Worm (Caenorhabditis elegans) whole organism, L3 larva: ENCODE measurements around the gene K02D10.4.

ENCODE experiments used
- R02D3.7 ChIP-seq: fragments of 150-350 bp; optimal IDR thresholded peaks from 2 replicates; lab custom pipeline; 2014; ENCODE audit warnings: missing biosample characterization, missing genetic modification characterization
- ZK546.5 ChIP-seq: sonication (generic microtip); optimal IDR thresholded peaks from 2 replicates; lab custom pipeline; 2017; ENCODE audit warnings: missing biosample characterization, missing genetic modification characterization
- aly-2 ChIP-seq: fragments of 150-350 bp; optimal IDR thresholded peaks from 2 replicates; lab custom pipeline; 2014; ENCODE audit warnings: missing biosample characterization, missing genetic modification characterization
- ama-1 ChIP-seq: fragments of 150-350 bp; optimal IDR thresholded peaks from 2 replicates; lab custom pipeline; 2018
- ceh-16 ChIP-seq: sonication (generic microtip); optimal IDR thresholded peaks from 2 replicates; lab custom pipeline; 2017; ENCODE audit warnings: missing biosample characterization, missing genetic modification characterization
- ceh-28 ChIP-seq: fragments of 150-350 bp; optimal IDR thresholded peaks from 2 replicates; lab custom pipeline; 2014; ENCODE audit warnings: missing biosample characterization, missing genetic modification reagents, missing genetic modification characterization
- ceh-82 ChIP-seq: fragments of 150-350 bp; optimal IDR thresholded peaks from 2 replicates; lab custom pipeline; 2014; ENCODE audit warnings: missing biosample characterization, missing genetic modification characterization
- ceh-9 ChIP-seq: sonication (generic microtip); optimal IDR thresholded peaks from 2 replicates; lab custom pipeline; 2018; ENCODE audit warnings: missing biosample characterization, missing genetic modification characterization
- daf-12 ChIP-seq: fragments of 150-350 bp; optimal IDR thresholded peaks from 2 replicates; lab custom pipeline; 2014; ENCODE audit warnings: missing biosample characterization, missing genetic modification reagents, missing genetic modification characterization
- egl-27 ChIP-seq: sonication (generic microtip); optimal IDR thresholded peaks from 4 replicates; lab custom pipeline; 2017; ENCODE audit warnings: missing biosample characterization, missing genetic modification reagents, missing genetic modification characterization
- egl-5 ChIP-seq: fragments of 150-350 bp; optimal IDR thresholded peaks from 2 replicates; lab custom pipeline; 2017; ENCODE audit warnings: missing biosample characterization, missing genetic modification reagents, missing genetic modification characterization, inconsistent platforms
- elt-1 ChIP-seq: fragments of 150-350 bp; optimal IDR thresholded peaks from 2 replicates; lab custom pipeline; 2014; ENCODE audit warnings: missing biosample characterization, missing genetic modification characterization
- elt-2 ChIP-seq: sonication (generic microtip); optimal IDR thresholded peaks from 2 replicates; lab custom pipeline; 2016; ENCODE audit warnings: missing genetic modification reagents, mild to moderate bottlenecking, missing genetic modification characterization, missing compliant biosample characterization
- elt-3 ChIP-seq, 3 experiments: fragments of 150-350 bp in 1 of 3; sonication (generic microtip) in 2 of 3; optimal IDR thresholded peaks; 2 replicates in 2 of 3; 4 replicates in 1 of 3; lab custom pipeline; 2014 to 2017; ENCODE audit warnings: missing biosample characterization in 3 of 3, missing genetic modification characterization in 3 of 3
- eor-1 ChIP-seq, 2 experiments: fragments of 150-350 bp; optimal IDR thresholded peaks; 2 replicates each; lab custom pipeline; 2014 to 2018; ENCODE audit warnings: missing biosample characterization in 2 of 2, missing genetic modification characterization in 2 of 2
- fkh-10 ChIP-seq: sonication (generic microtip); optimal IDR thresholded peaks from 2 replicates; lab custom pipeline; 2017; ENCODE audit warnings: missing biosample characterization, missing genetic modification reagents, missing genetic modification characterization
- fkh-2 ChIP-seq: fragments of 150-350 bp; optimal IDR thresholded peaks from 2 replicates; lab custom pipeline; 2014; ENCODE audit warnings: missing biosample characterization, missing genetic modification reagents, missing genetic modification characterization
- fos-1 ChIP-seq: fragments of 150-350 bp; optimal IDR thresholded peaks from 2 replicates; lab custom pipeline; 2014; ENCODE audit warnings: missing biosample characterization, missing genetic modification characterization
- hmg-11 ChIP-seq: sonication (generic microtip); optimal IDR thresholded peaks from 2 replicates; lab custom pipeline; 2016; ENCODE audit warnings: missing genetic modification characterization, missing compliant biosample characterization
- jun-1 ChIP-seq: fragments of 150-350 bp; optimal IDR thresholded peaks from 2 replicates; lab custom pipeline; 2014; ENCODE audit warnings: missing biosample characterization, missing genetic modification reagents, missing genetic modification characterization
- lin-15B ChIP-seq: fragments of 150-350 bp; optimal IDR thresholded peaks from 2 replicates; lab custom pipeline; 2014; ENCODE audit warnings: missing biosample characterization, missing genetic modification characterization
- lin-39 ChIP-seq: fragments of 150-350 bp; optimal IDR thresholded peaks from 2 replicates; lab custom pipeline; 2018; ENCODE audit warnings: missing biosample characterization, missing genetic modification reagents, missing genetic modification characterization
- lsy-12 ChIP-seq: sonication (generic microtip); optimal IDR thresholded peaks from 2 replicates; lab custom pipeline; 2016; ENCODE audit warnings: mild to moderate bottlenecking, missing genetic modification characterization, missing compliant biosample characterization
- mdl-1 ChIP-seq: fragments of 150-350 bp; optimal IDR thresholded peaks from 2 replicates; lab custom pipeline; 2014; ENCODE audit warnings: missing biosample characterization, missing genetic modification characterization
- mml-1 ChIP-seq: fragments of 150-350 bp; sonication (generic microtip); optimal IDR thresholded peaks from 3 replicates; lab custom pipeline; 2014; ENCODE audit warnings: missing biosample characterization, missing genetic modification characterization
- nfya-1 ChIP-seq: sonication (generic microtip); optimal IDR thresholded peaks from 2 replicates; lab custom pipeline; 2017; ENCODE audit warnings: missing genetic modification characterization, mild to moderate bottlenecking, missing compliant biosample characterization, antibody characterized with exemption, moderate library complexity; ENCODE audit not compliant: insufficient read depth
- nhr-11 ChIP-seq: fragments of 150-350 bp; optimal IDR thresholded peaks from 2 replicates; lab custom pipeline; 2014; ENCODE audit warnings: missing biosample characterization, missing genetic modification characterization
- nhr-12 ChIP-seq: fragments of 150-350 bp; optimal IDR thresholded peaks from 2 replicates; lab custom pipeline; 2014; ENCODE audit warnings: missing biosample characterization, missing genetic modification characterization
- nhr-23 ChIP-seq: fragments of 150-350 bp; optimal IDR thresholded peaks from 2 replicates; lab custom pipeline; 2014; ENCODE audit warnings: missing biosample characterization, missing genetic modification reagents, missing genetic modification characterization
- nhr-237 ChIP-seq: fragments of 150-350 bp; optimal IDR thresholded peaks from 2 replicates; lab custom pipeline; 2014; ENCODE audit warnings: missing biosample characterization, missing genetic modification characterization
- nhr-25 ChIP-seq: sonication (generic microtip); optimal IDR thresholded peaks from 2 replicates; lab custom pipeline; 2017; ENCODE audit warnings: missing biosample characterization, missing genetic modification characterization
- nhr-28 ChIP-seq: fragments of 150-350 bp; optimal IDR thresholded peaks from 2 replicates; lab custom pipeline; 2014; ENCODE audit warnings: missing biosample characterization, missing genetic modification characterization
- nhr-43 ChIP-seq: sonication (generic microtip); optimal IDR thresholded peaks from 2 replicates; lab custom pipeline; 2016; ENCODE audit warnings: mild to moderate bottlenecking, missing genetic modification characterization, missing compliant biosample characterization; ENCODE audit not compliant: poor library complexity, severe bottlenecking
- nhr-67 ChIP-seq: fragments of 150-350 bp; optimal IDR thresholded peaks from 2 replicates; lab custom pipeline; 2014; ENCODE audit warnings: missing biosample characterization, missing genetic modification characterization
- nhr-76 ChIP-seq: fragments of 150-350 bp; sonication (generic microtip); optimal IDR thresholded peaks from 5 replicates; lab custom pipeline; 2014; ENCODE audit warnings: missing biosample characterization, missing genetic modification characterization
- nhr-77 ChIP-seq: fragments of 150-350 bp; optimal IDR thresholded peaks from 2 replicates; lab custom pipeline; 2014; ENCODE audit warnings: missing biosample characterization, missing genetic modification characterization
- pha-4 ChIP-seq: fragments of 150-350 bp; optimal IDR thresholded peaks from 2 replicates; lab custom pipeline; 2014; ENCODE audit warnings: missing biosample characterization, missing genetic modification reagents, missing genetic modification characterization
- pqm-1 ChIP-seq: fragments of 150-350 bp; optimal IDR thresholded peaks from 2 replicates; lab custom pipeline; 2017; ENCODE audit warnings: missing biosample characterization, missing genetic modification characterization, inconsistent platforms
- sea-2 ChIP-seq: fragments of 150-350 bp; sonication (generic microtip); optimal IDR thresholded peaks from 4 replicates; lab custom pipeline; 2014; ENCODE audit warnings: missing biosample characterization, missing genetic modification reagents, missing genetic modification characterization
- skn-1 ChIP-seq: fragments of 150-350 bp; optimal IDR thresholded peaks from 2 replicates; lab custom pipeline; 2014; ENCODE audit warnings: missing biosample characterization, missing genetic modification characterization
- snpc-4 ChIP-seq: fragments of 150-350 bp; optimal IDR thresholded peaks from 2 replicates; lab custom pipeline; 2014; ENCODE audit warnings: missing biosample characterization, missing genetic modification characterization
- tbx-2 ChIP-seq: sonication (generic microtip); optimal IDR thresholded peaks from 2 replicates; lab custom pipeline; 2016; ENCODE audit warnings: mild to moderate bottlenecking, missing genetic modification characterization, missing compliant biosample characterization
- unc-39 ChIP-seq: sonication (generic microtip); optimal IDR thresholded peaks from 4 replicates; lab custom pipeline; 2017; ENCODE audit warnings: missing biosample characterization, missing genetic modification characterization
- unc-62 ChIP-seq: fragments of 150-350 bp; sonication (generic microtip); optimal IDR thresholded peaks from 4 replicates; lab custom pipeline; 2014; ENCODE audit warnings: missing biosample characterization, missing genetic modification reagents, missing genetic modification characterization
- zag-1 ChIP-seq: fragments of 150-350 bp; optimal IDR thresholded peaks from 2 replicates; lab custom pipeline; 2014; ENCODE audit warnings: missing biosample characterization, missing genetic modification characterization
- ztf-11 ChIP-seq: fragments of 150-350 bp; optimal IDR thresholded peaks from 2 replicates; lab custom pipeline; 2014; ENCODE audit warnings: missing biosample characterization, missing genetic modification characterization
- ztf-4 ChIP-seq: fragments of 150-350 bp; optimal IDR thresholded peaks from 2 replicates; lab custom pipeline; 2014; ENCODE audit warnings: missing biosample characterization, missing genetic modification characterization

Gene K02D10.4

ce11 chrIII:8801864-8802818 is 22.3 kb upstream of the K02D10.4 start:
- TF ChIP-seq pha-4 (tag; lab: Kevin White, UChicago) (peak; percentile 99), ceh-9 (tag; lab: Kevin White, UChicago) (peak; percentile 50), fkh-2 (tag; lab: Kevin White, UChicago) (no peak), lin-15B (tag; lab: Kevin White, UChicago) (peak; percentile 74), R02D3.7 (peak; percentile 77), ceh-28 (peak; percentile 93), jun-1 (tag; lab: Kevin White, UChicago) (peak; percentile 95), ceh-82 (peak; percentile 75), nhr-77 (peak; percentile 78), elt-3 (tag; optimal IDR thresholded peaks at IDR 0.05; lab: Kevin White, UChicago) (peak in 1 of 3 experiments; percentile 69), elt-2 (tag; lab: Kevin White, UChicago) (peak; percentile 93), ceh-16 (no peak), nhr-12 (tag; lab: Kevin White, UChicago) (no peak), nhr-23 (tag; lab: Kevin White, UChicago) (peak; percentile 98), pqm-1 (tag; lab: Kevin White, UChicago) (peak; percentile 62), nhr-76 (no peak), lin-39 (tag; lab: Kevin White, UChicago) (peak; percentile 97), hmg-11 (tag; lab: Kevin White, UChicago) (peak; percentile 74), mml-1 (peak; percentile 40), fos-1 (tag; lab: Kevin White, UChicago) (peak; percentile 72), egl-5 (tag; lab: Kevin White, UChicago) (peak; percentile 84), ama-1 (lab: Kevin White, UChicago) (peak; percentile 90), unc-62 (GFP tag; lab: Kevin White, UChicago) (peak; percentile 99), nhr-11 (tag; lab: Kevin White, UChicago) (peak; percentile 98), aly-2 (tag; lab: Kevin White, UChicago) (peak; percentile 89), nhr-25 (tag; lab: Kevin White, UChicago) (peak; percentile 99), lsy-12 (tag; lab: Kevin White, UChicago) (peak; percentile 91), unc-39 (no peak), ZK546.5 (no peak), ztf-11 (no peak), egl-27 (tag; lab: Kevin White, UChicago) (peak; percentile 91), nhr-43 (tag; lab: Kevin White, UChicago) (peak; percentile 70), zag-1 (tag; lab: Kevin White, UChicago) (peak; percentile 82), snpc-4 (tag; lab: Kevin White, UChicago) (peak; percentile 88), fkh-10 (GFP tag; lab: Kevin White, UChicago) (peak; percentile 82), ztf-4 (tag; lab: Kevin White, UChicago) (peak; percentile 70), elt-1 (tag; lab: Kevin White, UChicago) (peak; percentile 69), nhr-237 (tag; lab: Kevin White, UChicago) (no peak), eor-1 (tag; optimal IDR thresholded peaks at IDR 0.05; lab: Kevin White, UChicago) (peak in 1 of 2 experiments; percentile 75), tbx-2 (tag; lab: Kevin White, UChicago) (peak; percentile 92), sea-2 (peak; percentile 86), daf-12 (tag; lab: Kevin White, UChicago) (peak; percentile 41), mdl-1 (tag; lab: Kevin White, UChicago) (peak; percentile 95), nhr-67 (tag; lab: Kevin White, UChicago) (peak; percentile 17), nfya-1 (tag; lab: Kevin White, UChicago) (peak; percentile 98), nhr-28 (peak; percentile 16), skn-1 (tag; lab: Kevin White, UChicago) (peak; percentile 89)
